Fruit fly (Drosophila melanogaster) ovary, adult (tissue): ENCODE results near the gene Strump.

Experiments used
- CG17801 ChIP-seq: fragments of 200-800 bp; optimal IDR thresholded peaks from 2 replicates; lab custom pipeline; 2019; ENCODE audit warnings: missing biosample characterization, mild to moderate bottlenecking, missing genetic modification characterization, moderate library complexity; ENCODE audit not compliant: partially characterized antibody

Gene Strump

dm6 chr3L:16150850-16151515 lies 29.2 kb downstream of the Strump start:
- TF ChIP-seq CG17801 = no peak

dm6 chr3L:16151742-16152141 lies 29.9 kb downstream of the Strump start:
- TF ChIP-seq CG17801 = no peak

- TF ChIP-seq CG17801 = no peak
Observed at dm6 chr3L:16153089-16153488, 31.3 kb downstream of the Strump start.

- no peak for TF ChIP-seq CG17801
Observed at dm6 chr3L:16153650-16154049, 31.8 kb downstream of the Strump start.

- no peak for TF ChIP-seq CG17801
Observed at dm6 chr3L:16155547-16155946, 33.7 kb downstream of the Strump start.

dm6 chr3L:16156788-16157208 lies 35.0 kb downstream of the Strump start:
- no peak for TF ChIP-seq CG17801

- no peak for TF ChIP-seq CG17801
Observed at dm6 chr3L:16157251-16158190, 35.7 kb downstream of the Strump start.

- TF ChIP-seq CG17801 = no peak
Observed at dm6 chr3L:16158322-16158721, 36.5 kb downstream of the Strump start.

- TF ChIP-seq CG17801 = no peak
Observed at dm6 chr3L:16159161-16160072, 37.6 kb downstream of the Strump start.

dm6 chr3L:16160073-16160398 lies 38.2 kb downstream of the Strump start:
- no peak for TF ChIP-seq CG17801

- no peak for TF ChIP-seq CG17801
Observed at dm6 chr3L:16160420-16161069, 38.7 kb downstream of the Strump start.

- TF ChIP-seq CG17801 = no peak
Observed at dm6 chr3L:16161131-16161530, 39.3 kb downstream of the Strump start.

- no peak for TF ChIP-seq CG17801
Observed at dm6 chr3L:16161847-16162556, 40.2 kb downstream of the Strump start.

- peak; percentile 70 for TF ChIP-seq CG17801
Observed at dm6 chr3L:16164150-16165039, 42.6 kb downstream of the Strump start, which contains the start of gene CG5151. CG5151 (minus strand) TSS chr3L:16164701.
